Worm (Caenorhabditis elegans): ENCODE results near the gene Y48E1B.17.

DNA sequence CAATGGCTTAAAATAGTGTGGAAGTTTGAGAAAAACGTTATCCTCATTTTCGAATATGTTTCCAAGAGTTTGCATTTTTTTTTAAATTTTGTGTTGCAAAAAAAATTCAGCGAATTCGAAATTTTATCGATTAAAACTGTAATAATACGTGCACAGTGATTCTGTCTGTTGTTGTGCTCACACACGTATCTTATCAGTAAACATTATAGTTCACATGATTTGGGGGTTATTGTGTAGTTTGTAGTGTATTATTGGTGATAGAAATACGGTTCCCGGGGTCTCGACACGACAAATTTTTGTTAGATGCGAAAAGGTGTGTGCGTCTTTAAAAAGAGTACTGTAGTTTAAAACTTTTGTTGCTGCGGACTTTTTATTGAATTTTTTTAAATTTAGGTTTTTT is 45.2 kb downstream of the Y48E1B.17 start, which contains the start of gene drr-1:
- no peak for TF ChIP-seq ref-1 (GFP tag; conservative IDR thresholded peaks at IDR 0.05)
- TF ChIP-seq ztf-29 (GFP tag; IDR thresholded peaks at IDR 0.05): no peak
- TF ChIP-seq med-1 (GFP tag; optimal IDR thresholded peaks at IDR 0.05; ENCODE audit: insufficient read depth): no peak
- no peak for TF ChIP-seq tab-1 (GFP tag; IDR thresholded peaks at IDR 0.05)
